Fruit fly (Drosophila melanogaster) ovary, adult (tissue): Measurements from ENCODE around the gene fru.

Experiments
- CG17801 ChIP-seq: fragments of 200-800 bp; optimal IDR thresholded peaks from 2 replicates; lab custom pipeline; 2019; ENCODE audit warnings: missing biosample characterization, mild to moderate bottlenecking, missing genetic modification characterization, moderate library complexity; ENCODE audit not compliant: partially characterized antibody

Gene fru

DNA sequence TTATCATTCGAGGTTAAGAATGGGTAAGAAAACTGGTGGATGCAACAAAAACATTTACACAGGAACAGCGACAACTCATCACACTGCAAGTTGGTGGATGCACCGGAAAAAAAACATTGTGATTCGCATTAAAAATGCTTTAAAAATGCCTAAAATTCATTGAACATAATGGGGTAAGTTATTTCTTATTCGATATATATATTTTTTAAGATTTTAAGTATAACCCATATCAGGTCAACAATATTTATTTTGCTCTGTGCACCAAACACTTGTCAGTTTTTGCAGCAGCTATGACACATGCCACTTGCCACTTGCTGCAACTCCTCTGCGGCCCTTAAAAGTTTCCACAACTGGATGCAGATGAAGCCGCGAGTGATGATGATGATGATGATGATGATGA, 75.9 kb downstream of the fru start:
- TF ChIP-seq CG17801 (GFP tag; lab: Kevin White, UChicago) = no peak

DNA sequence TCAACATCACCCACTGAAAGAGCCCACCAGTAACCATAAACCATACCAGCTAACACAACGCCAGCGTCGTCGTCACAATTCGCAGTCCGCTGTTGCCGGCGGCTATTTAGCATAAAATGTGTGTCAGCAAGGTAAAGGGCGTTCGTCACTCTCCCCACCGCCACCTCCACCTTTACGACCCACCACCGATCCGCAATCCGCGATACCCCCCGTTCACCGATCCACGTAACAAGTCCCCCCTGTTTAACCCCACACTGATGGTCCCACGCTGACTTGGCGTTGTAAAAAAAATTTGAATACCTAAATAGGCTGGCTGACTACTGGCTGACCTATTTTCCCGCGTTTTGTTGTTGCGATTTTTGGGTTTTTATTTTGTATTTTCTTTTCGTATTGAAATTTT, 76.8 kb downstream of the fru start:
- TF ChIP-seq CG17801 (GFP tag; lab: Kevin White, UChicago) = no peak

DNA sequence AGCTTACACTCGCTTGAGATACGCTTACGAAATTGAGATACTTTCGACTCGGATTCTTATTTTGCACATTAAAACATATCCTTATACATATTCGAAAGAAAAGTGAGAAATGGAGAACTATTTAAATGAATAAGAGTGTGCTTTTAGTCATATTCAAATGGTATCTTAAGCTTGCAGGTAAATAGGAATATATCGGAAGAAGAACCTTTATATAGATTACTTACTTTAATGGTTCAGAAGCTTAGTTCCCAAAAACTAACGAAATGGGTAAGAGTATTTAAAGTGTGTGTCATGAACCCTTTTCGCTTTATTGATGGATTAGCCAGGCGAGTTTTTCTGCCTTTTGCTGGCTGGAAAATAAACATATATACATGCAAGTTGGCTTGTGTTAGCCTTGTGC, 86.5 kb downstream of the fru start:
- TF ChIP-seq CG17801 (GFP tag; lab: Kevin White, UChicago) = no peak

DNA sequence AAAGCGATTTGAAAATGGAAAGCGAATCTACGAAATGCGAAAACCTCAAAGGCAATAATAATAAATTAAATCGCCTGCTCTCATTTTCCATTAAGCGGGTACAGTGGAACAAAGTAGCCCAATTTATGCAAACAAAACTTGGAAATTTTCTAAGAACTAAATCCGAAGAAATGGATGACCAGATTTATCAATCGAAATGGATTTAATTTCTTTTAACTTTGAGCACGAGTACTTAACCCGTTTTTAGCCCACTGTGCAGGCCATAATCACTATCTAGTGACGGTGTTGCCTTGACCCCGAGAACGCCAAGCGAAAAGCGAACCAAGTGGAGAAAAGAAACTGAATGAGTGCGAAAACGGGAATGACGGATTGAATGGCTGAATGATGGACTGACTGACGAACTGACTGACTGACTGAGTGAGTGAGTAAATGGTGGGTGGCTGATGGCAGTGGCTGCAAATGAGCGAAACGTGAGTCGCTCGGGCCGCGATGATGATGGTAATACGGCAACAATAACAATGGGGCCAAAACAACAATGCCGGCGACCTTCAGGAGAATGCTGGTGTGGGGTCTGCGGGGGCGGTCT, 89.1 kb downstream of the fru start:
- peak; percentile 63 for TF ChIP-seq CG17801 (GFP tag; lab: Kevin White, UChicago)

DNA sequence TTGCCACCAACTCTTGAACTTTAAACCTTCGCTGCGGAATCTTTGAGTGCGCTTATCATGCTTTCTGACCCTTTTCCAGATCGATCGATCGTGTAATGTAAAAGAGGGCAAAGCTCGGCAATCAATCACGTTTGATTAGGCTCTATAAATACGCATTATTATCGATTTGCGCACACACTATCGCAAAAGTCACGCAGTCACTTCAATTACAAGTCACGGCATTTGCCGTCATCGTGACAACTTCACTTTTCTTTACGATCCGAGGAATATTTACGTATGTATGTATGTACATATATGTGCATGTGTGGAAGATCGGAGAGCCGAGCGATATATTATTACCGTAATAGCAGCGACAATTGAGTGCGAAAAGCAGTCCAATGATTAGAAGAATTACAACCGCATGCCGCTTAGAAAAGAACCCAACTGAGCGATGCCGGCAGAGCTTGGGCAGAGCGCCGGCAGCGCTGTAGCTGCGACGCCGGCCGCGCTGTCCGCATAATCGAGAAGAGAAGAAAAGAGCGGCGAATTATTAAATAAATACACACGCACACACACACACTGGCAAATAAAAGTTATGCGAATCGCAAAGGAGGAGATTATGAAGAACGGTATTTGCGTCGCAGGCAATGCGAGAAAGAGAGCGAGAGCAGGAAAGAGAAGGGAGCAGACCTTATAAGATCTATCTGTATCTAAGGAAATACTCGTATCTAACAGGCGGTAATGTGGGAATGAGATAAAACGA, 95.3 kb downstream of the fru start:
- TF ChIP-seq CG17801 (GFP tag; lab: Kevin White, UChicago) = no peak

DNA sequence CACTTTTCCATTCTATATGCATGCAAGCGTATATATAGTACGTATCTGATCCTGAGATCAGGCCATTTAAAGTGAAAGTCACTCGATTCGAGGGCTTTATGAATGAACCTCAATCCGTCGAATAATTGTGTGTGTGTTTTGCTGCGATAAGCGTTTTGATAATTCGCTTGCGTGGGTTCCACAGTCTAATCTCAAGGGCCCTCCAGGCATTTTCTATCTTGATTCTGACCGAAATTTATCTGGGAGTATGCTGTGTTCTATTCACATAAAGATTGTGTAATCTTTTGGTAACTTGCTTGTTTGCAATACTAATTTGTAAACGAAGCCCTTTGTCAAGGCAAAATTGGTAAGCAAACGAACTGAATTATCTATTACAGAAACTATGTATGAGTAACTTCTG, 96.2 kb downstream of the fru start:
- TF ChIP-seq CG17801 (GFP tag; lab: Kevin White, UChicago) = no peak

DNA sequence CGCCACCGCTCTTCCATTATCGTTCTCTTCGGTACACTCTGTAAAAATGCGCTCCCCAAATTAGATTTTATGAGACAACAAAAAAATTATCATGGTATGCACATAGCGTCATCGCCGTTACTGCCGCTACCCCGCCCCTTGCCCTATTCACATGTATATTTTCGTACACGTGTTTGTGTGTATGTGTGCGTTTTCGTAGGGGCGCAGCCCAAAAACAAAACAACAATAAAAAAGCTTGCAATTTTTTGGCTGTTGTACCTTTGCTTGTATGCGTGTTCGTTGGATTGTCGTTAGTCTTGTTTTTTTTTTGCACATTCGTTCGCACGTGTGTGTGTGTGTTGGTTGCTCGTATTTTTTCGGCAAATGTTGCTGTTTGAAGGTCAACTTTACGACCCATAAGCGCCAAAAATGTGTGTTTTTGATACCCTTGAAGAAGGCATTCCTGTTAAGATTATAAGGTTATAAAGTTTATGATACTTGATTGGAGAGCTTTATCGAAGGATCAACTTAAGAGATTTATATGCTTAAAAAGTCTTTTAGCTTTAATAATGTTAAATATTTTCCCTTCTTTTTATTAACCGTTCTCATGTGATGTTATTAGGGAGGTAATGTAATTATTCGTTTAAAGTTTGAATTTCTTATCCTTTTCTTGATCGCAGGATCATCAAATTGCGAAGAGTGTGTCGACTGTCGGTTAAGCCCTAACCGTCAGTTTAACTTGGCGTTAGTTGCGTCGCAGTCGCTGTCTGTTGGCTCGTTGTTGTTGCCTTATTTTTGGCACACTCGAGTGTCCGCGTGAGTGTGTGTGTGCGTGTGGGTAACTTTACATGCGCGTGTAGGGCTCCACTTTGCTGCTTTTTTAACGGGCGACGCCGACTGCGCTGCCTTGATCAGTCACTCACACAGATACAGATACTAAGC, 97.1 kb downstream of the fru start:
- peak; percentile 6 for TF ChIP-seq CG17801 (GFP tag; lab: Kevin White, UChicago)

DNA sequence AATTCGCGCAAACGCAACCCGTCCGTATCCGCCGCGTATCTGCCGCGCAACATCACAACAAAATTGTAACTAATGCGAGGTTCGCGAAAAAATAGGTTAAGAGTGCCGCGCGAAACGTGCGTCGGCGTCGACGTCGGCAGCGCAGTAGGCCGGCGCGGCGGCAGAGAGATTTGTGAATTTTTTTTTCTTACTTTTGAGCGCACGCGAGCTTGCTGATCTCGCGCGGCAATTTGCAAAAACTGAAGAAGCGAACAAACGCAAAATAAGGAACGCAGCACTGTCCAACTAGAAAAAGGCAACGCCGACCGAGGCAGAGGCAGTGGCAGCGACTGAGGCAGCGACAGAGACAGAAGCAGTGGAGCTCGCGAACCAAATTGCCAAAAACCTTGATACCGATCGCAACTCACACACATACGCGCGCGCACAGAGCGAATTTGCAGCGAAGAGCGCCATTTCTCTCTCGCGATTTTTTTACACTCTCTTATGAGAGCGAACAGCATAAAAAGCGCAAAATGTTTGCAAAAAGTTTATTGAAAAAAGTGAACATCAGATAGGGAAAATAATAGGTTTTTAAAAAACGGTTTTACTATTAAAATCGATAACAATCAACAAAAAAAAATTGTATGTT, 98.1 kb downstream of the fru start:
- no peak for TF ChIP-seq CG17801 (GFP tag; lab: Kevin White, UChicago)

DNA sequence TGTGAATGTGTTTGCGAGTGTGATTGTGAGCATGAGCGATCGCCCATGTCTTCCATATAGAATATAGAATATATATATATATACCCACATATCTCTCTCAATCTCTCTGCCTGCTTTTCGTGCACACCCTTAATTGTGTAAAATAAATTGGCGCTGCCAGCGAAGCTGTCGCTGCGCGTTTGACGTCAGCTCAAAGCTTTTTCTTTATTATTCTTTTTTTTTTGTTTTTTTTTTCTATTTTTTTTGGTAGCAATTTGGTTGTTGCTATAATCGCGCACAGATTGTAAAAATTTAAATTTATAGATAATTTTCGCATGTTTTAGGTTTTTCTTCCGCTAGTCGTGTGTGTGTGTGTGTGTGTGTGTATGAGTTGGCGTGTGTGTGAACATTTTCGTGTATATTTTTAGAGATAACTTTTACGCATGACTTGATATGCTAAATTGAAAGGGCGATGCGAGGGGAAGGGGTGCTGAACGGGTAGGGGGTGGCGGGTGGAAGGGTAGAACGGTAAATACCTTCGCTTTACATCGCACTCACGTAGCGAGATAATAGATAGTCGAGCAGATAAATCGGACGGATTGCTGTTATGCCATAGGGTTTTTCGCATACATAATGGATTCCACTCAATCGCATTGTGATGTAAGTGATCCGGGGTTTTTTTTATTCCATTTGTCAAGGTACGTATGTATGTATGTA, 100.1 kb downstream of the fru start:
- TF ChIP-seq CG17801 (GFP tag; lab: Kevin White, UChicago) = no peak

DNA sequence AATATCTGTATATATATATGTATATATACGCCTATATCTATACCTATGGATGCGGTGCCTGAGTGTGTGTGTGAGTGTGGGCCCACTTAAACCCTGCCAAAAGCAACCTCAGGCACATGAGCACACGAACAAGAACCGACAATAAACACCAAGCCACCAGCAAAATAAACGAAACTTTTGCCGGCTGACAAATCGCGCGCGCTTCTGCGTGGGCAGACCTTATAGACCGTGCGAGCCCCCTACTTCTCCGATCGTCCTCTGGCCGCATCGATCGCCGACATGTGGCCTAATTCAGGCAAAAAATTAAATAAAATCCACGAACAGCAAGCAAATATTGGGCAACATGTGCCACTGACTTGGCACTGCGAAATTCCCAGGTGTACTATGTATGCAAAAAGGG, 102.2 kb downstream of the fru start:
- no peak for TF ChIP-seq CG17801 (GFP tag; lab: Kevin White, UChicago)

DNA sequence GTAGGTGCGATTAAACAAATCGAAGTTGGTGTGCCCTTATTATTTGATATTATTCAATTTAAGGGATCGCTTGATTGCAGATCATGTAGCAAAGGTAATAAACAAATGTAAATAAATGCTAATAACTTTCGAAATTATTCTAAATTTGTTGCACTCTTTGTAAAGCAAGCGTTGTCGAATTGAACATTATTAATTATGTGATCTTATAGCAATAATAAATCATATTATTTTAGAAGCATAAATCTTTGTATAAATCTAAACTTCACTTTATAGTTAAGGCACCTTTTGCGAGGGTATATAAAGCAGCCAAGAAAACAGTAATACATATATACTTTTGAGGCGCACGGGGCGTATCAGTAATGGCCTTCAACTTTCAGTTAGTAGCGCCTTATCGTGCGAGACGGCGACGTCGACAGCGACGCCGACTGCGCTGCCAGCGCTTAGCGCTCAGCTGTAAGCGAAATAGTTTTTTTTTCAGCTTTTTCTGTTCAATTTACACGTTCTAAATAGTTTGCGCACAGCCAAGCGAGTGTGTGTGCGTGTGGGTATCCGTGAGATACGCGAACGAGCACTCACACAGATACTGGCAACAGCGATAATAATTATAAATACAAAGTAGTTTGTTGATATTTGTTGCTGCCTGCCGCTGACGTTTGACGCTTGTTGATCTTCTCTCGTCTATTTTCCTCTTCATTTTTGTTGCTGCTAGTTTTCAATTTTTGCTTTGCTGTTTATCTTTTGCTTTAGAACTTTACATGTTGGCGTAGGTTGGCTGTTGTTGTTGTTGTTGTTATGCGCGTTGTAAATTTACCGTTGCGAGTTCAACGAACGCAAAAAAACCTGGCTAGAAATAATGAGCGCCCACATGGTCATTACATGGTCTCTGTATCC, 106.3 kb downstream of the fru start:
- TF ChIP-seq CG17801 (GFP tag; lab: Kevin White, UChicago) = no peak

DNA sequence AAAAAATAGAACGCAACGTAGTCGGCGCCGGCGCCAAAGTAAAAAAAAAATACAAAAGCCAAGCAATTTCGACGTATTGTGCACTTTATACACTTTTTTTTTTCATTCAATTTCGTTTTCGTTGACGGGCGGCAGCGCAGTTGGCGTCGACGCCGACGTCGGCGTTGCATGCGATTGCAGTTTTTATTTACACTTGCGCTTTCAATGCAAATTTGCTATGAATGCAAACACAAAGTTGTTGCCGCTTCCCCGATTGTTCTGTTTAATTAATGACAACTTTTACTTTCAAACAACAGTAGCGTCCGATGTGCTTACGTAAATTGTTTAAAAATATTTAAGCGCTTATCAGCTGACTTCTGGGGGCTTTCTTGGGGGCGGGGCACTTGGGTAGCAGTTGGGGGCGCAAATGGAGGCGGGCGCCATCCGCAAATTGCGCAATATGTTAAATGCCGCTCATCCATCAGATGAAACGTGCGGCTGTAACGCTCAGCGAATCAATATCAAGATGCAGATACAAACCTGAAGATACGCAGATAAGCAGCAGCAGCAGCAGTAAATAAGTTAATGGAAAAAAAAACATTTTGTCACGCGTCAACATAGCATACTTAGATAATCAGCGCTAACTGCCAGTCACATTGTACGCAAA, 107.1 kb downstream of the fru start:
- TF ChIP-seq CG17801 (GFP tag; lab: Kevin White, UChicago) = no peak
